Worm (Caenorhabditis elegans) whole organism, young adult: ENCODE measurements around the gene B0403.5.

ENCODE experiments used
- B0336.3 ChIP-seq: fragments of 200-800 bp; sonication (Bioruptor generic); IDR thresholded peaks from 2 replicates; pipeline ENCODE4 v1.3.6; 2022; ENCODE audit warnings: missing genetic modification characterization, missing compliant biosample characterization
- C06A6.2 ChIP-seq: fragments of 200-800 bp; sonication (Bioruptor generic); conservative IDR thresholded peaks from 2 replicates; pipeline ENCODE4 v1.3.6; 2022; ENCODE audit warnings: missing genetic modification characterization, missing compliant biosample characterization
- C17E4.6 ChIP-seq: fragments of 200-800 bp; sonication (Bioruptor generic); IDR thresholded peaks from 2 replicates; pipeline ENCODE4 v1.3.6; 2022; ENCODE audit warnings: missing genetic modification reagents, missing genetic modification characterization, missing compliant biosample characterization
- F49E8.2 ChIP-seq: sonication (generic microtip); optimal IDR thresholded peaks from 3 replicates; lab custom pipeline; 2017; ENCODE audit warnings: missing genetic modification characterization, mild to moderate bottlenecking, missing compliant biosample characterization, antibody characterized with exemption, moderate library complexity; ENCODE audit not compliant: insufficient read depth
- F55B11.4 ChIP-seq: sonication (generic microtip); optimal IDR thresholded peaks from 2 replicates; lab custom pipeline; 2016; ENCODE audit warnings: missing compliant biosample characterization, missing genetic modification characterization, borderline replicate concordance; ENCODE audit not compliant: insufficient read depth
- attf-3 ChIP-seq: fragments of 200-800 bp; sonication (Bioruptor generic); conservative IDR thresholded peaks from 2 replicates; pipeline ENCODE4 v1.3.6; 2022; ENCODE audit warnings: missing genetic modification reagents, missing genetic modification characterization, missing compliant biosample characterization
- attf-5 ChIP-seq: fragments of 200-800 bp; sonication (Bioruptor generic); optimal IDR thresholded peaks from 2 replicates; lab custom pipeline; 2018; ENCODE audit warnings: mild to moderate bottlenecking, missing genetic modification characterization, missing compliant biosample characterization
- bed-2 ChIP-seq: fragments of 200-800 bp; sonication (Bioruptor generic); IDR thresholded peaks from 2 replicates; pipeline ENCODE4 v1.3.6; 2022; ENCODE audit warnings: missing genetic modification reagents, missing genetic modification characterization, missing compliant biosample characterization
- cebp-1 ChIP-seq, 2 experiments: fragments of 200-800 bp in 1 of 2; sonication (Bioruptor generic) in 1 of 2; sonication (generic microtip) in 1 of 2; IDR thresholded peaks in 1 of 2; optimal IDR thresholded peaks in 1 of 2; 2 replicates each; pipeline versions ENCODE4 v1.3.6 to Lab custom; 2017 to 2022; ENCODE audit warnings: missing compliant biosample characterization in 2 of 2, missing genetic modification characterization in 2 of 2, mild to moderate bottlenecking in 1 of 2, missing genetic modification reagents in 1 of 2, moderate library complexity in 1 of 2
- ceh-100 ChIP-seq: fragments of 200-800 bp; sonication (Bioruptor generic); IDR thresholded peaks from 2 replicates; pipeline ENCODE4 v1.3.6; 2022; ENCODE audit warnings: missing genetic modification reagents, missing genetic modification characterization, missing compliant biosample characterization
- ceh-27 ChIP-seq: fragments of 200-800 bp; sonication (Bioruptor generic); optimal IDR thresholded peaks from 2 replicates; lab custom pipeline; 2018; ENCODE audit warnings: mild to moderate bottlenecking, missing genetic modification characterization, moderate library complexity, missing compliant biosample characterization
- ceh-79 ChIP-seq: sonication (generic microtip); optimal IDR thresholded peaks from 2 replicates; lab custom pipeline; 2017; ENCODE audit warnings: mild to moderate bottlenecking, missing genetic modification characterization, missing compliant biosample characterization
- ceh-91 ChIP-seq: fragments of 200-800 bp; sonication (Bioruptor generic); IDR thresholded peaks from 2 replicates; pipeline ENCODE4 v1.3.6; 2022; ENCODE audit warnings: missing genetic modification reagents, missing genetic modification characterization, missing compliant biosample characterization
- chd-7 ChIP-seq: sonication (generic microtip); optimal IDR thresholded peaks from 2 replicates; lab custom pipeline; 2016; ENCODE audit warnings: mild to moderate bottlenecking, missing genetic modification characterization, moderate library complexity, missing compliant biosample characterization
- egl-44 ChIP-seq: fragments of 200-800 bp; sonication (Bioruptor generic); IDR thresholded peaks from 2 replicates; pipeline ENCODE4 v1.3.6; 2022; ENCODE audit warnings: missing genetic modification reagents, missing genetic modification characterization, missing compliant biosample characterization
- egrh-3 ChIP-seq: fragments of 200-800 bp; sonication (Bioruptor generic); IDR thresholded peaks from 2 replicates; pipeline ENCODE4 v1.3.6; 2022; ENCODE audit warnings: missing genetic modification reagents, missing genetic modification characterization, missing compliant biosample characterization
- fkh-3 ChIP-seq: sonication (generic microtip); optimal IDR thresholded peaks from 2 replicates; lab custom pipeline; 2016; ENCODE audit warnings: mild to moderate bottlenecking, missing genetic modification characterization, missing compliant biosample characterization
- him-1 ChIP-seq: sonication (generic microtip); optimal IDR thresholded peaks from 2 replicates; lab custom pipeline; 2016; ENCODE audit warnings: missing genotype, missing genetic modification reagents, missing genetic modification characterization, missing compliant biosample characterization
- hlh-12 ChIP-seq: sonication (generic microtip); optimal IDR thresholded peaks from 2 replicates; lab custom pipeline; 2016; ENCODE audit warnings: missing genetic modification characterization, missing compliant biosample characterization
- hmg-1.2 ChIP-seq: fragments of 200-800 bp; sonication (Bioruptor generic); IDR thresholded peaks from 2 replicates; pipeline ENCODE4 v1.3.6; 2022; ENCODE audit warnings: missing genetic modification reagents, missing genetic modification characterization, missing compliant biosample characterization
- hrde-1 ChIP-seq: sonication (generic microtip); optimal IDR thresholded peaks from 2 replicates; lab custom pipeline; 2016; ENCODE audit warnings: missing genetic modification characterization, mild to moderate bottlenecking, missing compliant biosample characterization, moderate library complexity, missing genotype, missing genetic modification reagents, borderline replicate concordance
- let-607 ChIP-seq, 2 experiments: fragments of 200-800 bp in 1 of 2; sonication (Bioruptor generic) in 1 of 2; sonication (generic microtip) in 1 of 2; optimal IDR thresholded peaks; 2 replicates each; lab custom pipeline; 2016 to 2018; ENCODE audit warnings: mild to moderate bottlenecking in 2 of 2, missing compliant biosample characterization in 2 of 2, missing genetic modification characterization in 2 of 2, moderate library complexity in 2 of 2, missing genotype in 1 of 2
- lin-35 ChIP-seq, 3 experiments: fragments of 150-350 bp in 2 of 3; sonication (generic microtip) in 1 of 3; optimal IDR thresholded peaks; 2 replicates each; lab custom pipeline; 2014 to 2018; ENCODE audit warnings: missing biosample characterization in 3 of 3, missing genetic modification characterization in 3 of 3, missing genetic modification reagents in 3 of 3
- lin-54 ChIP-seq: fragments of 200-800 bp; sonication (Bioruptor generic); optimal IDR thresholded peaks from 2 replicates; lab custom pipeline; 2018; ENCODE audit warnings: mild to moderate bottlenecking, missing genetic modification characterization, missing compliant biosample characterization
- mcd-1 ChIP-seq: fragments of 200-800 bp; sonication (Bioruptor generic); IDR thresholded peaks from 2 replicates; pipeline ENCODE4 v1.3.6; 2022; ENCODE audit warnings: missing genetic modification reagents, missing genetic modification characterization, missing compliant biosample characterization
- nhr-80 ChIP-seq: sonication (generic microtip); optimal IDR thresholded peaks from 2 replicates; lab custom pipeline; 2016; ENCODE audit warnings: missing genetic modification characterization, missing compliant biosample characterization
- pha-4 ChIP-seq: fragments of 150-350 bp; sonication (generic microtip); optimal IDR thresholded peaks from 2 replicates; lab custom pipeline; 2014; ENCODE audit warnings: missing biosample characterization, missing genetic modification reagents, missing genetic modification characterization
- rec-8 ChIP-seq, 2 experiments: sonication (generic microtip); optimal IDR thresholded peaks; 2 replicates each; lab custom pipeline; 2016; ENCODE audit warnings: mild to moderate bottlenecking in 2 of 2, missing genetic modification characterization in 2 of 2, missing genetic modification reagents in 2 of 2, missing genotype in 2 of 2, missing biosample characterization in 1 of 2, missing compliant biosample characterization in 1 of 2, moderate library complexity in 1 of 2
- repo-1 ChIP-seq: sonication (generic microtip); optimal IDR thresholded peaks from 2 replicates; lab custom pipeline; 2017; ENCODE audit warnings: mild to moderate bottlenecking, missing genetic modification characterization, missing compliant biosample characterization
- snpc-1.3 ChIP-seq: sonication (generic microtip); optimal IDR thresholded peaks from 2 replicates; lab custom pipeline; 2017; ENCODE audit warnings: missing genetic modification characterization, mild to moderate bottlenecking, missing compliant biosample characterization, antibody characterized with exemption, moderate library complexity, missing genotype, missing genetic modification reagents; ENCODE audit not compliant: insufficient read depth
- snpc-4 ChIP-seq, 5 experiments: fragments of 150-350 bp in 1 of 5; sonication (generic microtip) in 4 of 5; optimal IDR thresholded peaks; 2 replicates each; lab custom pipeline; 2014 to 2018; ENCODE audit warnings: missing genetic modification characterization in 5 of 5, missing biosample characterization in 3 of 5, antibody characterized with exemption in 2 of 5, mild to moderate bottlenecking in 2 of 5, missing compliant biosample characterization in 2 of 5, missing genotype in 2 of 5, moderate library complexity in 2 of 5, missing genetic modification reagents in 1 of 5
- unc-130 ChIP-seq: sonication (generic microtip); optimal IDR thresholded peaks from 2 replicates; lab custom pipeline; 2016; ENCODE audit warnings: missing genetic modification reagents, missing genetic modification characterization, missing compliant biosample characterization
- xnd-1 ChIP-seq: sonication (generic microtip); optimal IDR thresholded peaks from 2 replicates; lab custom pipeline; 2016; ENCODE audit warnings: missing genotype, missing genetic modification reagents, missing genetic modification characterization, missing compliant biosample characterization
- zfh-2 ChIP-seq: fragments of 200-800 bp; sonication (Bioruptor generic); conservative IDR thresholded peaks from 2 replicates; pipeline ENCODE4 v1.3.6; 2022; ENCODE audit warnings: missing genetic modification reagents, missing genetic modification characterization, missing compliant biosample characterization

The B0403.5 gene

DNA sequence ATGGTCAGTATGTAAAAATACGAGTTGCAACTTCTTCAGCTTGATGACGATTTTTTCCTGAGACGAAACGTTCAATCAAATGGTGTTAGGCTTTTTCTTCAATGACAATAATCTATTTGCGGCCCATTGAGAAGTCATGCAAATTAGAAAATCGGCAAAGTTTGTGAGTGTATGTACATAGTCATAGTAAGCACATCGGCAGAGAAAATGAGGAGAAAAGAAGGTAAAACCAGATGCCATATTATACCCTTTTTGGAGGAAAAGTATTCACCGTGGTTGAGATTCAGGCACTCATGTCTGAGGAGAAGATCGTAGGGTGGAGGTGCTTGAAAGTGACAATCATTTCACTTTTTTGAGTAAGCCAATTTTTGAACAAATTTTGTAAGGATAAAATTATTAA is 38.8 kb downstream of the B0403.5 start, which contains the start of gene C36B7.5:
C36B7.5 (minus strand) TSS at position 101 of the 400 bp plus-strand sequence.
- TF ChIP-seq hrde-1 (no peak), hlh-12 (tag; lab: Kevin White, UChicago) (no peak), cebp-1 (GFP tag; IDR thresholded peaks at IDR 0.05; lab: Robert Waterston, UW) (no peak), cebp-1 (tag; optimal IDR thresholded peaks at IDR 0.05; lab: Kevin White, UChicago) (no peak), ceh-91 (GFP tag; lab: Robert Waterston, UW) (no peak), unc-130 (GFP tag; lab: Kevin White, UChicago) (no peak)

DNA sequence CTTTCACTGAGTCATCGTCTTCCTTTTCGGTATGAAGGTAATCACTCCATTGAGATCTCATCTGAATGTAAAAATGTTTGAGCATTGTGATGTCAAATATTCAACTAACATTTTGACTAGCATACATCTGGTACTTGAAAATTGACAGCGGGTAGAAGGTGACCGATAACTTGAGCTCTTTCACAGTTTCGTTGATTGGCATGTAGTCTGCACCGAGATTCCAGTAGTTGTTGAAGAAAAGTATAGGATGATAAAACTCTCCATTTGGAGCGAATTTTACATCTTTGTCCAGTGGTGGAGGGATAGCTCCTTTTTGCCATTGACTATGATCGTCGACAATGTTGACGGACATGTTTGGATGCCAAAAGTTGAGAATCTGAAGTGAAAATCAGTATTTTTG is 41.5 kb downstream of the B0403.5 start:
- TF ChIP-seq snpc-1.3 (tag; lab: Kevin White, UChicago), result no peak
- TF ChIP-seq chd-7 (tag; lab: Kevin White, UChicago), result no peak
- TF ChIP-seq attf-3 (GFP tag; lab: Robert Waterston, UW), result no peak
- TF ChIP-seq C06A6.2 (GFP tag; lab: Robert Waterston, UW), result no peak
- no peak for TF ChIP-seq repo-1 (tag; lab: Kevin White, UChicago)
- no peak for TF ChIP-seq ceh-79 (tag; lab: Kevin White, UChicago)
- TF ChIP-seq let-607 (tag; optimal IDR thresholded peaks at IDR 0.05; lab: Kevin White, UChicago), result no peak
- no peak for TF ChIP-seq B0336.3 (GFP tag; lab: Robert Waterston, UW)
- TF ChIP-seq xnd-1 (tag; lab: Kevin White, UChicago), result no peak
- TF ChIP-seq cebp-1 (GFP tag; IDR thresholded peaks at IDR 0.05; lab: Robert Waterston, UW), result no peak
- no peak for TF ChIP-seq cebp-1 (tag; optimal IDR thresholded peaks at IDR 0.05; lab: Kevin White, UChicago)
- no peak for TF ChIP-seq fkh-3 (tag; lab: Kevin White, UChicago)
- no peak for TF ChIP-seq ceh-100
- no peak for TF ChIP-seq rec-8 (tag; optimal IDR thresholded peaks at IDR 0.05; lab: Kevin White, UChicago)
- no peak for TF ChIP-seq lin-54
- no peak for TF ChIP-seq ceh-27 (GFP tag; lab: Kevin White, UChicago)
- TF ChIP-seq, all 124 proteins: peak for 0

DNA sequence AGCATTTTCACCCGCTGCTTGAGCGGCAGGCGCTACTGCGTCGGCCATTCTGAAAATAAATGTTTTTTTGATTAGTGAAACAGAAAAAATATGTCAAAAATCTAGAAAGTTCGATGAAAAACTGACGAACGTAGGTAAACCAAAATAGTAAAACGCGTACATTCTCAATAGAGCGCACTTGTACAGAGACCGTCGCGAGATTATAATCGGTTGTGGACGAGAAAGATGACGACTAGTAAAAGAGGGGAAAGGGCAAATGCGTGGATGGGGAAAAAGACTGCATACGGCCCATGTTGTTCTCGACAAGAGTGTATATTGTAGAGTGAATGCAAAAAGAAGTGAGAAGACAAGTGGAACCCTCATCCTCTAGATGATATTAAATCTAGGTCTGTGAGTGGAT is 42.8 kb downstream of the B0403.5 start, which contains the start of gene C36B7.6:
C36B7.6 (minus strand) TSS at position 49 of the 400 bp plus-strand sequence.
- TF ChIP-seq zfh-2 (GFP tag; lab: Robert Waterston, UW) (no peak), lin-35 (GFP tag; optimal IDR thresholded peaks at IDR 0.05; lab: Kevin White, UChicago) (no peak), hmg-1.2 (GFP tag; lab: Robert Waterston, UW) (no peak), nhr-80 (tag; lab: Kevin White, UChicago) (peak; percentile 58), egl-44 (GFP tag; lab: Robert Waterston, UW) (no peak), bed-2 (no peak), C17E4.6 (GFP tag; lab: Robert Waterston, UW) (no peak), attf-5 (GFP tag; lab: Kevin White, UChicago) (peak; percentile 27)

DNA sequence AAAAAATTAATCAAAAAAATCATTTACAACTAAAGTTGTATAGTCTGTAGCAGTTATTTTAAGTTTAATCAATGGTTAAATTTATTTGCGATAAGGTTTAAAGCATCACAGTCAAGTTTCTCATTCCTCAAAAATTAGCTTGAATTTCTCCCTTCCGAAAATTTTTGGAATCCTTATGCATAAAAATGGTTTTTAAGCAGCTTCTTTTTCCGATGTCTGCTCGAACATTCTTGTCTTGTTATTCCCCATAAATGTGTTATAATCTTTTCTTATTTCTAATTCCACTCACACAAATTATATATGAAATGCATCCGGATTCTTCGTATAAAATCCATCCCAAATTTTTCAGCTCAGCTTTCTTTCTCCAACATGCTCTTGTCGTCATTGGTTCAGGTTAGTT is 44.0 kb downstream of the B0403.5 start, which contains the start of gene C36B7.3:
C36B7.3 (plus strand) TSS at position 301 of the 400 bp plus-strand sequence.
- no peak for TF ChIP-seq him-1 (tag; lab: Kevin White, UChicago)
- TF ChIP-seq F55B11.4 (tag; lab: Kevin White, UChicago), result no peak
- no peak for TF ChIP-seq F49E8.2 (tag; lab: Kevin White, UChicago)
- no peak for TF ChIP-seq cebp-1 (GFP tag; IDR thresholded peaks at IDR 0.05; lab: Robert Waterston, UW)
- TF ChIP-seq cebp-1 (tag; optimal IDR thresholded peaks at IDR 0.05; lab: Kevin White, UChicago), result no peak
- no peak for TF ChIP-seq egrh-3
- no peak for TF ChIP-seq pha-4 (tag; lab: Kevin White, UChicago)
- no peak for TF ChIP-seq lin-54
- TF ChIP-seq mcd-1, result no peak
- TF ChIP-seq snpc-4 (GFP tag; optimal IDR thresholded peaks at IDR 0.05; lab: Kevin White, UChicago), result no peak
- no peak for TF ChIP-seq snpc-4 (tag; optimal IDR thresholded peaks at IDR 0.05; lab: Kevin White, UChicago)
